Fruit fly (Drosophila melanogaster): ENCODE results near the gene Ziz.
A peak's percentile ranks its signal among the peaks of the same experiment; 100 is the strongest.

Ziz gene

dm6 chr2L:7518896-7519295 lies 22.8 kb upstream of the Ziz start (continued):
- peak; percentile 46 for TF ChIP-seq CG33557 (GFP tag; optimal IDR thresholded peaks at IDR 0.05)
- no peak for TF ChIP-seq Dp (GFP tag; optimal IDR thresholded peaks at IDR 0.05)
- TF ChIP-seq CG15696 (tag; optimal IDR thresholded peaks at IDR 0.05), result peak; percentile 59
- peak; percentile 54 for TF ChIP-seq BtbVII (GFP tag; optimal IDR thresholded peaks at IDR 0.05)
- TF ChIP-seq CG43689 (GFP tag; IDR thresholded peaks at IDR 0.05), result no peak
- TF ChIP-seq zfh1 (GFP tag; IDR thresholded peaks at IDR 0.05), result 0 out of 3 replicates have a peak, but pooled peaks have one; percentile 18
- no peak for TF ChIP-seq zen (tag; optimal IDR thresholded peaks at IDR 0.05)
- TF ChIP-seq fd3F (GFP tag; optimal IDR thresholded peaks at IDR 0.05), result peak; percentile 51
- peak; percentile 0 for TF ChIP-seq CG12391 (tag; optimal IDR thresholded peaks at IDR 0.05)
- TF ChIP-seq grau (tag; optimal IDR thresholded peaks at IDR 0.05), result no peak
- TF ChIP-seq ham (GFP tag; IDR thresholded peaks at IDR 0.05), result no peak
- TF ChIP-seq dm (GFP tag; optimal IDR thresholded peaks at IDR 0.05), result no peak
- TF ChIP-seq her (GFP tag; optimal IDR thresholded peaks at IDR 0.05), result no peak
- TF ChIP-seq Bgb (GFP tag; IDR thresholded peaks at IDR 0.05; ENCODE audit: partially characterized antibody), result no peak
- no peak for TF ChIP-seq CG7786 (GFP tag; optimal IDR thresholded peaks at IDR 0.05)
- no peak for TF ChIP-seq CG18011 (GFP tag; optimal IDR thresholded peaks at IDR 0.05)
- TF ChIP-seq CG4360 (GFP tag; IDR thresholded peaks at IDR 0.05), result no peak
- TF ChIP-seq Taf1 (GFP tag; IDR thresholded peaks at IDR 0.05), result no peak
- TF ChIP-seq CG16863 (GFP tag; optimal IDR thresholded peaks at IDR 0.05), result no peak
- no peak for TF ChIP-seq Hr39 (optimal IDR thresholded peaks at IDR 0.05)
- no peak for TF ChIP-seq klu (GFP tag; IDR thresholded peaks at IDR 0.05)
- no peak for TF ChIP-seq tll (GFP tag; optimal IDR thresholded peaks at IDR 0.05)
- no peak for TF ChIP-seq HLH4C (GFP tag; IDR thresholded peaks at IDR 0.05; ENCODE audit: partially characterized antibody)
- no peak for TF ChIP-seq CG4820 (GFP tag; optimal IDR thresholded peaks at IDR 0.05)
- no peak for TF ChIP-seq CG10274 (GFP tag; optimal IDR thresholded peaks at IDR 0.05)
- no peak for TF ChIP-seq Drgx (GFP tag; IDR thresholded peaks at IDR 0.05)
- TF ChIP-seq ase (GFP tag; IDR thresholded peaks at IDR 0.05), result no peak
- TF ChIP-seq CG11085 (GFP tag; IDR thresholded peaks at IDR 0.05), result no peak
- peak; percentile 22 for TF ChIP-seq dmrt99B (tag; optimal IDR thresholded peaks at IDR 0.05)
- no peak for TF ChIP-seq inv (GFP tag; IDR thresholded peaks at IDR 0.05; ENCODE audit: partially characterized antibody)
- TF ChIP-seq dpn (GFP tag; optimal IDR thresholded peaks at IDR 0.05), result no peak
- peak; percentile 69 for TF ChIP-seq Asciz (GFP tag; optimal IDR thresholded peaks at IDR 0.05)
- TF ChIP-seq Six4 (GFP tag; optimal IDR thresholded peaks at IDR 0.05), result no peak
- peak; percentile 68 for TF ChIP-seq CrebB (tag; optimal IDR thresholded peaks at IDR 0.05)
- peak; percentile 54 for TF ChIP-seq CG3407 (GFP tag; optimal IDR thresholded peaks at IDR 0.05)
- no peak for TF ChIP-seq CG12942 (GFP tag; optimal IDR thresholded peaks at IDR 0.05)
- TF ChIP-seq mam (GFP tag; optimal IDR thresholded peaks at IDR 0.05), result no peak
- no peak for TF ChIP-seq CG30403 (GFP tag; optimal IDR thresholded peaks at IDR 0.05)
- no peak for TF ChIP-seq CG11456 (GFP tag; IDR thresholded peaks at IDR 0.05)
- TF ChIP-seq fd64A (GFP tag; optimal IDR thresholded peaks at IDR 0.05), result peak; percentile 66
- TF ChIP-seq chm (GFP tag; IDR thresholded peaks at IDR 0.05), result no peak
- 0 out of 3 replicates have a peak, but pooled peaks have one; percentile 64 for TF ChIP-seq so (GFP tag; IDR thresholded peaks at IDR 0.05)
- peak; percentile 24 for TF ChIP-seq CG15514 (GFP tag; optimal IDR thresholded peaks at IDR 0.05)
- no peak for TF ChIP-seq CG30020 (tag; optimal IDR thresholded peaks at IDR 0.05)
- no peak for TF ChIP-seq tx (GFP tag; optimal IDR thresholded peaks at IDR 0.05)
- TF ChIP-seq CG12299 (tag; optimal IDR thresholded peaks at IDR 0.05), result no peak
- no peak for TF ChIP-seq ems (GFP tag; optimal IDR thresholded peaks at IDR 0.05)
- peak; percentile 0 for TF ChIP-seq Fer3 (tag; optimal IDR thresholded peaks at IDR 0.05)
- peak; percentile 26 for TF ChIP-seq NC2β (GFP tag; optimal IDR thresholded peaks at IDR 0.05)
- no peak for TF ChIP-seq Max (GFP tag; optimal IDR thresholded peaks at IDR 0.05)
- no peak for TF ChIP-seq row (GFP tag; IDR thresholded peaks at IDR 0.05)
- TF ChIP-seq lab (GFP tag; optimal IDR thresholded peaks at IDR 0.05), result peak; percentile 49

All from whole organism, embryonic.